Worm (Caenorhabditis elegans): ENCODE data around the gene fbxc-44.
A peak's percentile ranks its signal among the peaks of the same experiment; 100 is the strongest.

The fbxc-44 gene

DNA sequence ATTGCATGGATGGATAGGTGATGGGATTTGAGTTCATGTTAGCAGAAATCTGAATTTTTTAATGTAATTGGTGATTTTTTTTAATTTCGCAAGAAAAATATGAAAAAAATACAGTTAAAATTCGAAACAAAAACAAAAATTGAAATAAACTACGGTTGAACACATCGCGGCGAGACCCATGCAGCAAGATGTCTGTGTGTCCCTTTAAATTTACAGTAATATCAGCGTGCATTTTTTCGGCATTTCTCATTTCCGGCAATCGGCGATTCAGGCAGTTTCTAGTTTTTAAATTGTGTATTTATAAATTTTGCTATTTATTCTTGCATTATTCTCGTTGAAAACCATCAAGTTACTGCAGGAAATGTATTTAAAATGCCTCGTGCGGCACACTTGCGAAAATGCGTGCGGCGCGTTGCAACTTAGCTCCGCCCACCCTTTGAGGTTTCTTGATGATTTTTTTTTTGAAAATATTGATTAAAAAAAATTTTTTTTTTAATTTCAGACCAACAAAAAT lies at the start of gene fbxc-44, which contains the start of gene C16A11.2:
Gene fbxc-44, minus strand, starts transcription at position 51 of the 514 bp plus-strand sequence.
Gene C16A11.2, plus strand, starts transcription at position 503 of the 514 bp plus-strand sequence.
- TF ChIP-seq hmbx-1 (tag; optimal IDR thresholded peaks at IDR 0.05) (peak; percentile 11), ceh-13 (GFP tag; optimal IDR thresholded peaks at IDR 0.05) (peak; percentile 48), flt-1 (GFP tag; IDR thresholded peaks at IDR 0.05) (peak; percentile 68), ets-7 (tag; optimal IDR thresholded peaks at IDR 0.05) (no peak), tra-4 (tag; optimal IDR thresholded peaks at IDR 0.05) (peak; percentile 15), F13C5.2 (tag; optimal IDR thresholded peaks at IDR 0.05) (peak; percentile 84), tbx-11 (GFP tag; IDR thresholded peaks at IDR 0.05) (peak; percentile 79), sea-1 (GFP tag; conservative IDR thresholded peaks at IDR 0.05) (0 out of 2 replicates have a peak, but pooled peaks have one; percentile 42), pes-1 (GFP tag; IDR thresholded peaks at IDR 0.05) (peak; percentile 88), hnd-1 (tag; optimal IDR thresholded peaks at IDR 0.05) (peak; percentile 58), aly-1 (tag; optimal IDR thresholded peaks at IDR 0.05) (peak; percentile 51), ceh-36 (tag; optimal IDR thresholded peaks at IDR 0.05) (peak; percentile 77), ama-1 (optimal IDR thresholded peaks at IDR 0.05) (no peak), scrt-1 (GFP tag; IDR thresholded peaks at IDR 0.05) (peak; percentile 76), B0310.2 (tag; optimal IDR thresholded peaks at IDR 0.05) (peak; percentile 17), tbx-37 (GFP tag; conservative IDR thresholded peaks at IDR 0.05) (peak; percentile 74), hmg-4 (GFP tag; optimal IDR thresholded peaks at IDR 0.05) (peak; percentile 63)

ce11 chrII:4286921-4287320 lies 49.4 kb upstream of the fbxc-44 start:
- TF ChIP-seq ceh-36 (tag; optimal IDR thresholded peaks at IDR 0.05) (no peak), F13C5.2 (tag; optimal IDR thresholded peaks at IDR 0.05) (no peak)

DNA sequence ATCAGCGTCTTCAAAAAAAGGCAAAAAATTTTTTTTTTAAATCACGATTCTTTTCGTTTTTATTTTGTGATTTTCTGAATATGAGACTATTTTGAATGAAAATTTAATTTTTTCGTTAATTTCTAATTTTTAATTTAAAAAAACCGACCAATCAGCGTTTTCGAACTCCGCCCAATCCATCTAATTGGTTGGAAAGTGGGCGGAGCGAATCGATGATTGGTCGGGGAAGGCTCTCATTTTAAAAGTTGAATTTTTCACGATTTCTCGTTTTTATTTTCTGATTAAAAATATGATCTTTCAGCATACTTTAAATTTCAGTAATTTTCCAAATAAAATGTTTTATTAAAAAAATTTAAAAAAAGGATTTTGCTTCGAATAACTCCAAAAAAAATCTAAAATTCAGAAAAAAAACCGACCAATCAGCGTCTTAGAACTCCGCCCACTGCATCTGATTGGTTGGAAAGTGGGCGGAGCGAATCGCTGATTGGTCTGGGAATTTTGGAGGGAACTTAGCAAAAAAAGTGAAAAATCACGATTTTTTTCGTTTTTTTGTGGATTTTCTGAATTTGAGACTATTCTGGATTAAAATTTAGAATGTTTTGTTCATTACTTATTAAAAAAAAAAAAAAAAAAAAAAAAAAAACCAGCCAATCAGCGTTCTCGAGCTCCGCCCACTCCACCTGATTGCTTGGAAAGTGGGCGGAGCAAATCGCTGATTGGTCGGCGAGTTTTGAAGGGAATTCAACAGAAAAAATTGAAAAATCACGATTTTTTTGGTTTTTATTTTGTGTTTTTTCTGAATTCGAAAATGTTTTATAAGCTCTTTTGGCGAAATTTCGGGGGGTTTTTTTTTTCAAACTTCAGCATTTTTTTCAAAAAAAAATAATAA lies 47.0 kb upstream of the fbxc-44 start:
- TF ChIP-seq ceh-36 (tag; optimal IDR thresholded peaks at IDR 0.05): no peak
- TF ChIP-seq hmbx-1 (tag; optimal IDR thresholded peaks at IDR 0.05): no peak
- TF ChIP-seq ama-1 (optimal IDR thresholded peaks at IDR 0.05): no peak
- no peak for TF ChIP-seq ets-7 (tag; optimal IDR thresholded peaks at IDR 0.05)
- no peak for TF ChIP-seq hmg-4 (GFP tag; optimal IDR thresholded peaks at IDR 0.05)
- no peak for TF ChIP-seq tbx-37 (GFP tag; conservative IDR thresholded peaks at IDR 0.05)
- no peak for TF ChIP-seq tra-4 (tag; optimal IDR thresholded peaks at IDR 0.05)
- no peak for TF ChIP-seq flt-1 (GFP tag; IDR thresholded peaks at IDR 0.05)
- TF ChIP-seq ceh-13 (GFP tag; optimal IDR thresholded peaks at IDR 0.05): no peak
- no peak for TF ChIP-seq scrt-1 (GFP tag; IDR thresholded peaks at IDR 0.05)
- TF ChIP-seq aly-1 (tag; optimal IDR thresholded peaks at IDR 0.05): no peak
- TF ChIP-seq pes-1 (GFP tag; IDR thresholded peaks at IDR 0.05): no peak
- TF ChIP-seq tbx-11 (GFP tag; IDR thresholded peaks at IDR 0.05): no peak
- TF ChIP-seq sea-1 (GFP tag; conservative IDR thresholded peaks at IDR 0.05): no peak
- no peak for TF ChIP-seq F13C5.2 (tag; optimal IDR thresholded peaks at IDR 0.05)
- TF ChIP-seq B0310.2 (tag; optimal IDR thresholded peaks at IDR 0.05): no peak
- TF ChIP-seq hnd-1 (tag; optimal IDR thresholded peaks at IDR 0.05): no peak

DNA sequence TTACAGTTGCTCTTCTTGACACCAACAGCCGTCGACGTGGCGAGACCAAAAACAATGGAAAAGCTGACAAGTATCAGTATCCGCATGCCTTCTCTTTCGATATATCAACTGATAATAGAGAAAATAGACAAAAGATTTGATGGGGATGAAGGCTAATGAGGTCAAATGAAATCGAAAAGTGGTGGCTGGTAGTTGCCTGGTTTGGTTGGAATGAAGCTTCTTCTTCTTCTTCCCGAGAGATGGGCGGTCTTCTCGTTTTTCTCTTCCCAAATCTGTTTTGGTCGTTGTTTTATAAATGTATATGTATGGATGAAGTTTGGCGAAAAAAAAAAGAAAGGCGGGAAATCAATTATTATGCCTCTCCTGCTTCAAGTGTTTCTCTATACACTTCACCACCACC lies 44.2 kb upstream of the fbxc-44 start, which contains the start of gene C01F1.5:
Gene C01F1.5, minus strand, starts transcription at position 103 of the 400 bp plus-strand sequence.
- no peak for TF ChIP-seq ets-7 (tag; optimal IDR thresholded peaks at IDR 0.05)
- TF ChIP-seq ama-1 (optimal IDR thresholded peaks at IDR 0.05): no peak
- TF ChIP-seq ceh-36 (tag; optimal IDR thresholded peaks at IDR 0.05): no peak
- no peak for TF ChIP-seq hmbx-1 (tag; optimal IDR thresholded peaks at IDR 0.05)
- TF ChIP-seq hnd-1 (tag; optimal IDR thresholded peaks at IDR 0.05): no peak
- TF ChIP-seq sea-1 (GFP tag; conservative IDR thresholded peaks at IDR 0.05): no peak
- no peak for TF ChIP-seq scrt-1 (GFP tag; IDR thresholded peaks at IDR 0.05)
- TF ChIP-seq B0310.2 (tag; optimal IDR thresholded peaks at IDR 0.05): no peak
- no peak for TF ChIP-seq ceh-13 (GFP tag; optimal IDR thresholded peaks at IDR 0.05)
- TF ChIP-seq tbx-11 (GFP tag; IDR thresholded peaks at IDR 0.05): no peak
- TF ChIP-seq tbx-37 (GFP tag; conservative IDR thresholded peaks at IDR 0.05): no peak
- no peak for TF ChIP-seq hmg-4 (GFP tag; optimal IDR thresholded peaks at IDR 0.05)
- no peak for TF ChIP-seq pes-1 (GFP tag; IDR thresholded peaks at IDR 0.05)
- TF ChIP-seq flt-1 (GFP tag; IDR thresholded peaks at IDR 0.05): no peak
- TF ChIP-seq aly-1 (tag; optimal IDR thresholded peaks at IDR 0.05): no peak
- no peak for TF ChIP-seq F13C5.2 (tag; optimal IDR thresholded peaks at IDR 0.05)
- TF ChIP-seq tra-4 (tag; optimal IDR thresholded peaks at IDR 0.05): no peak

DNA sequence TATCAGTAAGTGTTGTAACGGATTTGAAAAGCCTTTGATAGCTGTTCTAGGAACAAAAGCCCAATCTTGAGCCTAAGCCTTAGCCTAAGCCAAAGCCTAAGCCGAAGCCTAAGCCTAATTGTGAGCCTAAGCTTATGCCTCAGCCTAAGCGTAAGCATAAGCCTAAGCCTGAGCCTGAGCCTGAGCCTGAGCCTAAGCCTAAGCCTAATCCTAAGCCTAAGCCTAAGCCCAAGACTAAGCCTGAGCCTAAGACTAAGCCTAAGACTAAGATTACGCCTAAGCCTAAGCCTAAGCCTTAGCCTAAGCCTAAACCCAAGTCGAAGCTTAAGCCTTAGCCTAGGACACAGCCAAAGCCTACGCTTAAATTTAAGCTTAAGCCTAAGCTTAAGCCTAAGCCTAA lies 40.1 kb upstream of the fbxc-44 start:
- TF ChIP-seq B0310.2 (tag; optimal IDR thresholded peaks at IDR 0.05) (no peak), ceh-36 (tag; optimal IDR thresholded peaks at IDR 0.05) (peak; percentile 93)

ce11 chrII:4276924-4277323 lies 39.4 kb upstream of the fbxc-44 start:
- TF ChIP-seq sea-1 (GFP tag; conservative IDR thresholded peaks at IDR 0.05) (no peak), ceh-36 (tag; optimal IDR thresholded peaks at IDR 0.05) (no peak), B0310.2 (tag; optimal IDR thresholded peaks at IDR 0.05) (no peak)

- TF ChIP-seq ets-7 (tag; optimal IDR thresholded peaks at IDR 0.05): no peak
- no peak for TF ChIP-seq flt-1 (GFP tag; IDR thresholded peaks at IDR 0.05)
- TF ChIP-seq tra-4 (tag; optimal IDR thresholded peaks at IDR 0.05): no peak
- no peak for TF ChIP-seq hnd-1 (tag; optimal IDR thresholded peaks at IDR 0.05)
Measured at ce11 chrII:4275637-4276252, 38.2 kb upstream of the fbxc-44 start, which contains the start of gene npr-42. TSS of gene npr-42 (plus strand) at chrII:4276202.

All from whole organism, early embryonic.